Fruit fly (Drosophila melanogaster) whole organism, wandering third instar larva: ENCODE data around the gene Rpt4.

Source experiments
- CG32264 ChIP-seq: fragments of 200-800 bp; sonication (Bioruptor generic); optimal IDR thresholded peaks from 2 replicates; lab custom pipeline; 2016; ENCODE audit warnings: missing biosample characterization, missing genetic modification characterization
- CG9705 ChIP-seq: fragments of 200-800 bp; sonication (Bioruptor generic); optimal IDR thresholded peaks from 2 replicates; lab custom pipeline; 2018; ENCODE audit warnings: missing biosample characterization, mild to moderate bottlenecking, missing genetic modification characterization
- CrebA ChIP-seq: fragments of 200-800 bp; sonication (Bioruptor generic); optimal IDR thresholded peaks from 2 replicates; lab custom pipeline; 2016; ENCODE audit warnings: missing biosample characterization, mild to moderate bottlenecking, missing genetic modification characterization, borderline replicate concordance
- Dfd ChIP-seq: fragments of >200 bp; optimal IDR thresholded peaks from 2 replicates; lab custom pipeline; 2017; ENCODE audit warnings: missing biosample characterization, missing genetic modification characterization
- Dif ChIP-seq: fragments of 200-275, 200-300 bp; sonication (Bioruptor generic); optimal IDR thresholded peaks from 2 replicates; lab custom pipeline; 2018; ENCODE audit warnings: missing biosample characterization, missing genetic modification characterization; ENCODE audit not compliant: partially characterized antibody
- GATAd ChIP-seq: sonication (Bioruptor generic); optimal IDR thresholded peaks from 2 replicates; lab custom pipeline; 2016; ENCODE audit warnings: missing biosample characterization, missing genetic modification characterization
- HLH106 ChIP-seq: fragments of 200-800 bp; optimal IDR thresholded peaks from 3 replicates; lab custom pipeline; 2019; ENCODE audit warnings: missing biosample characterization, mild to moderate bottlenecking, missing genetic modification characterization, moderate library complexity
- Hnf4 ChIP-seq: fragments of 200-800 bp; sonication (Bioruptor generic); optimal IDR thresholded peaks from 2 replicates; lab custom pipeline; 2016; ENCODE audit warnings: missing biosample characterization, mild to moderate bottlenecking, missing genetic modification characterization
- Hr83 ChIP-seq: fragments of 200-300 bp; sonication (Bioruptor generic); optimal IDR thresholded peaks from 2 replicates; lab custom pipeline; 2016; ENCODE audit warnings: missing biosample characterization, mild to moderate bottlenecking, missing genetic modification characterization, moderate library complexity; ENCODE audit not compliant: poor library complexity, severe bottlenecking
- Jra ChIP-seq: sonication (Bioruptor generic); optimal IDR thresholded peaks from 2 replicates; lab custom pipeline; 2016; ENCODE audit warnings: missing biosample characterization, missing genetic modification characterization
- Mio ChIP-seq: sonication (Bioruptor generic); optimal IDR thresholded peaks from 2 replicates; lab custom pipeline; 2016; ENCODE audit warnings: missing biosample characterization, missing genetic modification characterization
- N ChIP-seq: fragments of >200 bp; optimal IDR thresholded peaks from 2 replicates; lab custom pipeline; 2018; ENCODE audit warnings: missing biosample characterization, missing external identifiers, missing genetic modification characterization
- OdsH ChIP-seq: fragments of 200-800 bp; sonication (Bioruptor generic); optimal IDR thresholded peaks from 2 replicates; lab custom pipeline; 2016; ENCODE audit warnings: missing biosample characterization, mild to moderate bottlenecking, missing genetic modification characterization
- Rel ChIP-seq, 2 experiments: fragments of 200-800 bp; sonication (Bioruptor generic) in 1 of 2; optimal IDR thresholded peaks; 2 replicates in 1 of 2; 3 replicates in 1 of 2; lab custom pipeline; 2016 to 2019; ENCODE audit warnings: mild to moderate bottlenecking in 2 of 2, missing biosample characterization in 2 of 2, missing genetic modification characterization in 2 of 2, moderate library complexity in 1 of 2
- Sp1 ChIP-seq: fragments of 200-800 bp; sonication (Bioruptor generic); optimal IDR thresholded peaks from 3 replicates; lab custom pipeline; 2019; ENCODE audit warnings: missing biosample characterization, mild to moderate bottlenecking, missing genetic modification characterization, moderate library complexity
- br ChIP-seq: fragments of 200-800 bp; sonication (Bioruptor generic); optimal IDR thresholded peaks from 2 replicates; lab custom pipeline; 2016; ENCODE audit warnings: missing biosample characterization, missing genetic modification characterization
- brk ChIP-seq: fragments of 200-800 bp; sonication (Bioruptor generic); optimal IDR thresholded peaks from 2 replicates; lab custom pipeline; 2016; ENCODE audit warnings: missing biosample characterization, mild to moderate bottlenecking, missing genetic modification characterization
- dl ChIP-seq, 2 experiments: fragments of 175-275, 200-275 bp in 1 of 2; fragments of 200-275 bp in 1 of 2; sonication (Bioruptor generic); optimal IDR thresholded peaks; lab custom pipeline; 2018; ENCODE audit warnings: mild to moderate bottlenecking in 2 of 2, missing biosample characterization in 2 of 2, missing genetic modification characterization in 2 of 2, moderate library complexity in 2 of 2; ENCODE audit not compliant: partially characterized antibody in 2 of 2, insufficient read depth in 1 of 2
- dmrt93B ChIP-seq: fragments of 200-800 bp; sonication (Bioruptor generic); optimal IDR thresholded peaks from 2 replicates; lab custom pipeline; 2018; ENCODE audit warnings: missing biosample characterization, mild to moderate bottlenecking, missing genetic modification characterization
- dsf ChIP-seq: sonication (Bioruptor generic); optimal IDR thresholded peaks from 2 replicates; lab custom pipeline; 2016; ENCODE audit warnings: missing biosample characterization, missing genetic modification characterization, borderline replicate concordance
- ey ChIP-seq: fragments of 200-800 bp; sonication (Bioruptor generic); optimal IDR thresholded peaks from 2 replicates; lab custom pipeline; 2016; ENCODE audit warnings: missing biosample characterization, missing genetic modification characterization
- foxo ChIP-seq, 2 experiments: fragments of 200-800 bp; sonication (Bioruptor generic); optimal IDR thresholded peaks; 2 replicates in 1 of 2; 3 replicates in 1 of 2; lab custom pipeline; 2016 to 2017; ENCODE audit warnings: missing biosample characterization in 2 of 2, missing genetic modification characterization in 2 of 2
- fru ChIP-seq: fragments of 200-800 bp; sonication (Bioruptor generic); optimal IDR thresholded peaks from 3 replicates; lab custom pipeline; 2016; ENCODE audit warnings: missing biosample characterization, mild to moderate bottlenecking, missing genetic modification characterization
- h ChIP-seq: fragments of 200-800 bp; sonication (Bioruptor generic); optimal IDR thresholded peaks from 3 replicates; lab custom pipeline; 2016; ENCODE audit warnings: missing biosample characterization, mild to moderate bottlenecking, missing genetic modification characterization
- lola ChIP-seq: fragments of >200 bp; optimal IDR thresholded peaks from 2 replicates; lab custom pipeline; 2017; ENCODE audit warnings: missing biosample characterization, missing genetic modification characterization
- psq ChIP-seq: fragments of 200-800 bp; sonication (Bioruptor generic); optimal IDR thresholded peaks from 3 replicates; lab custom pipeline; 2017; ENCODE audit warnings: missing biosample characterization, mild to moderate bottlenecking, missing genetic modification characterization, moderate library complexity
- rgr ChIP-seq: fragments of 200-800 bp; sonication (Bioruptor generic); optimal IDR thresholded peaks from 3 replicates; lab custom pipeline; 2016; ENCODE audit warnings: missing biosample characterization, mild to moderate bottlenecking, missing genetic modification characterization
- sage ChIP-seq: fragments of 200-800 bp; sonication (Bioruptor generic); optimal IDR thresholded peaks from 2 replicates; lab custom pipeline; 2016; ENCODE audit warnings: missing biosample characterization, mild to moderate bottlenecking, missing genetic modification characterization
- sv ChIP-seq: fragments of 200-800 bp; sonication (Bioruptor generic); optimal IDR thresholded peaks from 3 replicates; lab custom pipeline; 2016; ENCODE audit warnings: missing biosample characterization, missing genetic modification characterization
- tai ChIP-seq: sonication (Bioruptor generic); optimal IDR thresholded peaks from 2 replicates; lab custom pipeline; 2016; ENCODE audit warnings: missing biosample characterization, missing genetic modification characterization
- woc ChIP-seq: sonication (Bioruptor generic); optimal IDR thresholded peaks from 2 replicates; lab custom pipeline; 2016; ENCODE audit warnings: missing biosample characterization, mild to moderate bottlenecking, missing genetic modification characterization

The Rpt4 gene

dm6 chrX:6334945-6335344 is 43.9 kb upstream of the Rpt4 start:
- TF ChIP-seq woc (GFP tag; lab: Kevin White, UChicago): no peak
- no peak for TF ChIP-seq GATAd (GFP tag; lab: Kevin White, UChicago)
- no peak for TF ChIP-seq ey
- TF ChIP-seq Rel (GFP tag; optimal IDR thresholded peaks at IDR 0.05; lab: Kevin White, UChicago): no peak
- TF ChIP-seq Rel (tag; optimal IDR thresholded peaks at IDR 0.05; lab: Kevin White, UChicago): peak; percentile 85
- no peak for TF ChIP-seq sage

- TF ChIP-seq foxo (GFP tag; optimal IDR thresholded peaks at IDR 0.05; lab: Kevin White, UChicago): peak in 1 of 2 experiments; percentile 15
- no peak for TF ChIP-seq Mio (GFP tag; lab: Kevin White, UChicago)
- TF ChIP-seq ey: peak; percentile 4
- peak; percentile 2 for TF ChIP-seq rgr
- no peak for TF ChIP-seq Rel (GFP tag; optimal IDR thresholded peaks at IDR 0.05; lab: Kevin White, UChicago)
- peak; percentile 93 for TF ChIP-seq Rel (tag; optimal IDR thresholded peaks at IDR 0.05; lab: Kevin White, UChicago)
Observed at dm6 chrX:6332988-6333719, 42.1 kb upstream of the Rpt4 start.

- TF ChIP-seq Rel (GFP tag; optimal IDR thresholded peaks at IDR 0.05; lab: Kevin White, UChicago): peak; percentile 49
- peak; percentile 59 for TF ChIP-seq Rel (tag; optimal IDR thresholded peaks at IDR 0.05; lab: Kevin White, UChicago)
- peak; percentile 89 for TF ChIP-seq OdsH (GFP tag; lab: Kevin White, UChicago)
- no peak for TF ChIP-seq Mio (GFP tag; lab: Kevin White, UChicago)
- TF ChIP-seq GATAd (GFP tag; lab: Kevin White, UChicago): peak; percentile 23
- peak; percentile 84 for TF ChIP-seq CG9705 (GFP tag; lab: Kevin White, UChicago)
- peak; percentile 49 to 90 for TF ChIP-seq foxo (GFP tag; optimal IDR thresholded peaks at IDR 0.05; lab: Kevin White, UChicago)
- TF ChIP-seq ey: peak; percentile 87
- no peak for TF ChIP-seq lola (GFP tag; lab: Kevin White, UChicago)
- peak; percentile 54 for TF ChIP-seq CrebA (GFP tag; lab: Kevin White, UChicago)
- TF ChIP-seq sv (GFP tag; lab: Kevin White, UChicago): peak; percentile 61
- TF ChIP-seq h: peak; percentile 92
- TF ChIP-seq brk (GFP tag; lab: Kevin White, UChicago): peak; percentile 75
- peak; percentile 87 for TF ChIP-seq psq (GFP tag; lab: Kevin White, UChicago)
- TF ChIP-seq Dfd: no peak
- TF ChIP-seq br (GFP tag; lab: Kevin White, UChicago): peak; percentile 87
- TF ChIP-seq Jra: peak; percentile 53
- TF ChIP-seq Dif: peak; percentile 52
- TF ChIP-seq sage: peak; percentile 43
- no peak for TF ChIP-seq N (GFP tag; lab: Kevin White, UChicago)
- peak; percentile 31 for TF ChIP-seq dsf
- TF ChIP-seq CG32264 (GFP tag; lab: Kevin White, UChicago): peak; percentile 61
- TF ChIP-seq Sp1 (GFP tag; lab: Kevin White, UChicago): peak; percentile 94
- peak; percentile 92 for TF ChIP-seq fru
- peak; percentile 75 for TF ChIP-seq Hnf4
- peak in 1 of 2 experiments; percentile 24 for TF ChIP-seq dl (GFP tag; optimal IDR thresholded peaks at IDR 0.05; lab: Kevin White, UChicago; ENCODE audit: insufficient read depth in 1 of 2, partially characterized antibody in 2 of 2)
- no peak for TF ChIP-seq tai (GFP tag; lab: Kevin White, UChicago)
- peak; percentile 90 for TF ChIP-seq dmrt93B (GFP tag; lab: Kevin White, UChicago)
- TF ChIP-seq HLH106 (tag; lab: Kevin White, UChicago): peak; percentile 90
- peak; percentile 69 for TF ChIP-seq woc (GFP tag; lab: Kevin White, UChicago)
- peak; percentile 84 for TF ChIP-seq rgr
- TF ChIP-seq Hr83 (GFP tag; lab: Kevin White, UChicago): no peak
Observed at dm6 chrX:6330369-6330949, 39.4 kb upstream of the Rpt4 start, which contains the start of gene CG42240. TSS of gene CG42240 (plus strand) at chrX:6330842.
